Worm (Caenorhabditis elegans): Measurements from ENCODE around the gene F58G1.7.

DNA sequence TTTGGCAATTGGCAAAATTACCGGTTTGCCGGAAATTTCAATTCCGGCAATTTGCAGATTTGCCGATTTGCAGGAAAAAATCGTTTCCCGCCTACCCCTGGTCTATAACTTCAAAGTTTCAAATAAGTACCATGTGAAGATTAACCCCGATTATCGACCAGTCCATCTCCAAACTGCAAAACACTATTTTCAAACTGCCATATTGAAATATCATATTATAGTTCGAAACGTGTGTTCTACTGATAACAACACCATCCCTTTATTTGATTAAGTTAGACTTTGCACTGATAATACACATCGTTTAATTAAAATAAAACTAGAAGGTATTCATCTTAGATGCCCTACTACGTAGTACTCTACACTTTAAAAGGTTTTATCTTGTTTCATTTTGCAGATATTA lies 17.9 kb downstream of the F58G1.7 start:
- TF ChIP-seq ama-1 (optimal IDR thresholded peaks at IDR 0.05) (no peak), dmd-4 (tag; optimal IDR thresholded peaks at IDR 0.05; ENCODE audit: borderline replicate concordance) (no peak), ceh-18 (tag; optimal IDR thresholded peaks at IDR 0.05) (no peak)

All from whole organism, late embryonic.